Worm (Caenorhabditis elegans) whole organism, L2 larva: Measurements from ENCODE around the gene Y53F4B.62.

Source experiments
- R02D3.7 ChIP-seq: fragments of 150-350 bp; optimal IDR thresholded peaks from 2 replicates; lab custom pipeline; 2014; ENCODE audit warnings: missing biosample characterization, missing genetic modification characterization
- ama-1 ChIP-seq: fragments of 150-350 bp; optimal IDR thresholded peaks from 2 replicates; lab custom pipeline; 2018; ENCODE audit warnings: inconsistent platforms
- ceh-82 ChIP-seq: fragments of 150-350 bp; optimal IDR thresholded peaks from 2 replicates; lab custom pipeline; 2014; ENCODE audit warnings: missing biosample characterization, missing genetic modification characterization
- egl-27 ChIP-seq: sonication (generic microtip); optimal IDR thresholded peaks from 3 replicates; lab custom pipeline; 2017; ENCODE audit warnings: missing biosample characterization, missing genetic modification reagents, missing genetic modification characterization
- lin-13 ChIP-seq: fragments of 150-350 bp; optimal IDR thresholded peaks from 2 replicates; lab custom pipeline; 2014; ENCODE audit warnings: missing biosample characterization, missing genetic modification reagents, missing genetic modification characterization
- mdl-1 ChIP-seq, 2 experiments: fragments of 150-350 bp in 1 of 2; sonication (generic microtip) in 1 of 2; optimal IDR thresholded peaks; 2 replicates each; lab custom pipeline; 2017; ENCODE audit warnings: missing biosample characterization in 2 of 2, missing genetic modification characterization in 2 of 2
- nhr-11 ChIP-seq: fragments of 150-350 bp; optimal IDR thresholded peaks from 2 replicates; lab custom pipeline; 2014; ENCODE audit warnings: missing biosample characterization, missing genetic modification characterization
- nhr-237 ChIP-seq: fragments of 150-350 bp; optimal IDR thresholded peaks from 2 replicates; lab custom pipeline; 2014; ENCODE audit warnings: missing biosample characterization, missing genetic modification characterization
- nhr-25 ChIP-seq: fragments of 150-350 bp; sonication (generic microtip); optimal IDR thresholded peaks from 3 replicates; lab custom pipeline; 2014; ENCODE audit warnings: missing biosample characterization, missing genetic modification characterization
- peb-1 ChIP-seq: fragments of 150-350 bp; optimal IDR thresholded peaks from 2 replicates; lab custom pipeline; 2014; ENCODE audit warnings: missing biosample characterization, missing genetic modification characterization
- ztf-1 ChIP-seq: fragments of 200-800 bp; sonication (Bioruptor generic); conservative IDR thresholded peaks from 2 replicates; pipeline ENCODE4 v1.3.6; 2022; ENCODE audit warnings: missing genetic modification characterization, missing compliant biosample characterization

DNA sequence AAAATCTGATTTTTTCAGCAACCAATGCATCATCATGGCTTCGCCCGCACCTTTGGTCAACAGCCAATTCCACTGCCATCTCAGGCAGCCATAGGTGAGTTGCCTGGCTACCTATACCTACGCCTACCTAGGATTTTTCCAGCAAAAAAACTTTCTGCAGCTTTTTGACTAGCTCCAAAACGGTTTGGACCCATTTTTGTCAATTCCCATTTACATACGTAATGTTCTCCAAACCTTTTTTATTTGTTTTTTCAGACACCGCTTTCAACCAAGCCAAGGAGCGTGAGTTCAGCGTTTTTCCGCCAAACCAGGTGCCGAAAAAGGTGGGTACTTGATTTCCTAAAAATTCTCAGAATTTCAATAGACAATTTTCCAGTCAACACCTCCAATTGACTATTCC lies 13.3 kb upstream of the Y53F4B.62 start:
- TF ChIP-seq egl-27 (tag; lab: Kevin White, UChicago): no peak
- no peak for TF ChIP-seq lin-13
- no peak for TF ChIP-seq ceh-82 (tag; lab: Kevin White, UChicago)
- no peak for TF ChIP-seq ama-1 (lab: Kevin White, UChicago)
- no peak for TF ChIP-seq ztf-1 (GFP tag; lab: Robert Waterston, UW)
- TF ChIP-seq mdl-1 (tag; optimal IDR thresholded peaks at IDR 0.05; lab: Kevin White, UChicago): no peak
- TF ChIP-seq nhr-237 (tag; lab: Kevin White, UChicago): no peak
- TF ChIP-seq nhr-25 (tag; lab: Kevin White, UChicago): no peak
- TF ChIP-seq nhr-11 (tag; lab: Kevin White, UChicago): no peak
- TF ChIP-seq R02D3.7: no peak
- no peak for TF ChIP-seq peb-1
